Fruit fly (Drosophila melanogaster) whole organism, embryonic: ENCODE data around the gene cnc.
A peak's percentile ranks its signal among the peaks of the same experiment; 100 is the strongest.

ENCODE experiments used
- Antp ChIP-seq: fragments of 200-800 bp; sonication (Bioruptor generic); optimal IDR thresholded peaks from 3 replicates; lab custom pipeline; 2016; ENCODE audit warnings: missing biosample characterization, missing genetic modification characterization
- Atf6 ChIP-seq: fragments of 200-800 bp; sonication (Bioruptor generic); IDR thresholded peaks from 2 replicates; pipeline ENCODE4 v1.3.6; 2022; ENCODE audit warnings: missing biosample characterization, missing genetic modification characterization
- BEAF-32 ChIP-seq: fragments of 200-800 bp; sonication (Bioruptor generic); optimal IDR thresholded peaks from 3 replicates; lab custom pipeline; 2017; ENCODE audit warnings: missing biosample characterization, missing genetic modification characterization, mild to moderate bottlenecking, moderate library complexity, missing genetic modification reagents
- CG10462 ChIP-seq: fragments of 200-800 bp; sonication (Bioruptor generic); optimal IDR thresholded peaks from 2 replicates; lab custom pipeline; 2016; ENCODE audit warnings: missing biosample characterization, missing genetic modification characterization
- CG11247 ChIP-seq: fragments of 200-800 bp; sonication (Bioruptor generic); IDR thresholded peaks from 2 replicates; pipeline ENCODE4 v1.3.6; 2022; ENCODE audit warnings: missing biosample characterization, missing genetic modification characterization
- CG12104 ChIP-seq: fragments of 200-800 bp; sonication (Bioruptor generic); optimal IDR thresholded peaks from 3 replicates; lab custom pipeline; 2016; ENCODE audit warnings: missing biosample characterization, missing genetic modification characterization
- CG12391 ChIP-seq: fragments of 200-800 bp; sonication (Bioruptor generic); optimal IDR thresholded peaks from 3 replicates; lab custom pipeline; 2018; ENCODE audit warnings: missing biosample characterization, mild to moderate bottlenecking, missing genetic modification characterization, moderate library complexity
- CG12942 ChIP-seq: fragments of 200-800 bp; sonication (Bioruptor generic); optimal IDR thresholded peaks from 3 replicates; lab custom pipeline; 2016; ENCODE audit warnings: missing biosample characterization, missing genetic modification characterization
- CG15011 ChIP-seq: fragments of 200-800 bp; sonication (Bioruptor generic); optimal IDR thresholded peaks from 3 replicates; lab custom pipeline; 2018; ENCODE audit warnings: missing biosample characterization, mild to moderate bottlenecking, missing genetic modification characterization
- CG1602 ChIP-seq: fragments of 200-800 bp; sonication (Bioruptor generic); optimal IDR thresholded peaks from 3 replicates; lab custom pipeline; 2016; ENCODE audit warnings: missing biosample characterization, missing genetic modification characterization
- CG17568 ChIP-seq: fragments of 200-800 bp; sonication (Bioruptor generic); optimal IDR thresholded peaks from 2 replicates; lab custom pipeline; 2018; ENCODE audit warnings: missing biosample characterization, mild to moderate bottlenecking, missing genetic modification characterization, moderate library complexity
- CG18476 ChIP-seq: fragments of 200-800 bp; sonication (Bioruptor generic); optimal IDR thresholded peaks from 2 replicates; lab custom pipeline; 2016; ENCODE audit warnings: missing biosample characterization, mild to moderate bottlenecking, missing genetic modification characterization
- CG2116 ChIP-seq: fragments of 200-800 bp; sonication (Bioruptor generic); optimal IDR thresholded peaks from 3 replicates; lab custom pipeline; 2018; ENCODE audit warnings: missing biosample characterization, mild to moderate bottlenecking, missing genetic modification characterization
- CG2199 ChIP-seq: fragments of 200-800 bp; sonication (Bioruptor generic); IDR thresholded peaks from 3 replicates; pipeline ENCODE4 v1.3.6; 2022; ENCODE audit warnings: missing biosample characterization, missing genetic modification characterization
- CG2875 ChIP-seq: fragments of 200-800 bp; sonication (Bioruptor generic); optimal IDR thresholded peaks from 2 replicates; lab custom pipeline; 2017; ENCODE audit warnings: missing biosample characterization, mild to moderate bottlenecking, missing genetic modification characterization, missing genetic modification reagents
- CG4328 ChIP-seq: fragments of 200-800 bp; sonication (Bioruptor generic); optimal IDR thresholded peaks from 3 replicates; lab custom pipeline; 2017; ENCODE audit warnings: missing biosample characterization, missing genetic modification reagents, missing genetic modification characterization
- CG4730 ChIP-seq: fragments of 200-800 bp; sonication (Bioruptor generic); IDR thresholded peaks from 2 replicates; pipeline ENCODE4 v1.3.6; 2022; ENCODE audit warnings: missing biosample characterization, missing genetic modification characterization
- CG8281 ChIP-seq: fragments of 200-800 bp; sonication (Bioruptor generic); optimal IDR thresholded peaks from 2 replicates; lab custom pipeline; 2018; ENCODE audit warnings: missing biosample characterization, mild to moderate bottlenecking, missing genetic modification characterization, moderate library complexity
- CG8359 ChIP-seq: fragments of 200-800 bp; sonication (Bioruptor generic); optimal IDR thresholded peaks from 2 replicates; lab custom pipeline; 2017; ENCODE audit warnings: missing biosample characterization, mild to moderate bottlenecking, missing genetic modification characterization, borderline replicate concordance
- Dfd ChIP-seq, 2 experiments: fragments of >200 bp; optimal IDR thresholded peaks; 2 replicates each; lab custom pipeline; 2017; ENCODE audit warnings: missing biosample characterization in 2 of 2, missing genetic modification characterization in 2 of 2
- H15 ChIP-seq: fragments of 200-800 bp; sonication (Bioruptor generic); IDR thresholded peaks from 3 replicates; pipeline ENCODE4 v1.3.6; 2022; ENCODE audit warnings: missing biosample characterization, missing genetic modification characterization
- HLH3B ChIP-seq: fragments of 200-800 bp; sonication (Bioruptor generic); IDR thresholded peaks from 2 replicates; pipeline ENCODE4 v1.3.6; 2022; ENCODE audit warnings: missing biosample characterization, missing genetic modification characterization
- HmgD ChIP-seq: fragments of 200-800 bp; sonication (Bioruptor generic); optimal IDR thresholded peaks from 3 replicates; lab custom pipeline; 2016; ENCODE audit warnings: missing biosample characterization, missing genetic modification characterization
- Hmx ChIP-seq: fragments of 200-800 bp; sonication (Bioruptor generic); optimal IDR thresholded peaks from 2 replicates; lab custom pipeline; 2016; ENCODE audit warnings: missing biosample characterization, missing genetic modification characterization
- Hr78 ChIP-seq, 2 experiments: fragments of 200-800 bp in 1 of 2; fragments of >200 bp in 1 of 2; sonication (Bioruptor generic) in 1 of 2; optimal IDR thresholded peaks; 2 replicates each; lab custom pipeline; 2017 to 2019; ENCODE audit warnings: missing biosample characterization in 2 of 2, missing genetic modification characterization in 2 of 2, mild to moderate bottlenecking in 1 of 2, moderate library complexity in 1 of 2
- Hsf ChIP-seq: fragments of 200-800 bp; sonication (Bioruptor generic); optimal IDR thresholded peaks from 3 replicates; lab custom pipeline; 2016; ENCODE audit warnings: missing biosample characterization, missing genetic modification characterization
- Lpt ChIP-seq: fragments of >200 bp; optimal IDR thresholded peaks from 2 replicates; lab custom pipeline; 2018; ENCODE audit warnings: missing biosample characterization, missing genetic modification characterization
- MESR4 ChIP-seq: fragments of 200-800 bp; sonication (Bioruptor generic); optimal IDR thresholded peaks from 2 replicates; lab custom pipeline; 2018; ENCODE audit warnings: missing biosample characterization, mild to moderate bottlenecking, missing genetic modification characterization, moderate library complexity
- Max ChIP-seq: fragments of 200-800 bp; sonication (Bioruptor generic); optimal IDR thresholded peaks from 2 replicates; lab custom pipeline; 2016; ENCODE audit warnings: missing biosample characterization, mild to moderate bottlenecking, missing genetic modification characterization
- Mes4 ChIP-seq: fragments of 200-800 bp; sonication (Bioruptor generic); optimal IDR thresholded peaks from 2 replicates; lab custom pipeline; 2016; ENCODE audit warnings: missing biosample characterization, missing genetic modification characterization
- Opbp ChIP-seq: fragments of 200-800 bp; sonication (Bioruptor generic); IDR thresholded peaks from 3 replicates; pipeline ENCODE4 v1.3.6; 2022; ENCODE audit warnings: missing biosample characterization, missing genetic modification characterization; ENCODE audit not compliant: partially characterized antibody
- PHDP ChIP-seq: fragments of 200-800 bp; sonication (Bioruptor generic); optimal IDR thresholded peaks from 3 replicates; lab custom pipeline; 2018; ENCODE audit warnings: missing biosample characterization, mild to moderate bottlenecking, missing genetic modification characterization, moderate library complexity
- Rx ChIP-seq: fragments of 200-800 bp; sonication (Bioruptor generic); IDR thresholded peaks from 2 replicates; pipeline ENCODE4 v1.3.6; 2022; ENCODE audit warnings: missing biosample characterization, missing genetic modification characterization
- Usf ChIP-seq: fragments of 200-800 bp; sonication (Bioruptor generic); optimal IDR thresholded peaks from 2 replicates; lab custom pipeline; 2017; ENCODE audit warnings: missing genotype, missing biosample characterization, missing genetic modification characterization
- ap ChIP-seq: fragments of 200-800 bp; sonication (Bioruptor generic); IDR thresholded peaks from 2 replicates; pipeline ENCODE4 v1.3.6; 2022; ENCODE audit warnings: missing biosample characterization, missing genetic modification characterization
- bab2 ChIP-seq: fragments of 200-800 bp; sonication (Bioruptor generic); optimal IDR thresholded peaks from 2 replicates; lab custom pipeline; 2016; ENCODE audit warnings: missing biosample characterization, missing genetic modification characterization
- bigmax ChIP-seq: fragments of 200-800 bp; sonication (Bioruptor generic); optimal IDR thresholded peaks from 2 replicates; lab custom pipeline; 2018; ENCODE audit warnings: missing biosample characterization, mild to moderate bottlenecking, missing genetic modification characterization
- cad ChIP-seq: fragments of >200 bp; optimal IDR thresholded peaks from 2 replicates; lab custom pipeline; 2017; ENCODE audit warnings: missing biosample characterization, missing genetic modification characterization
- emc ChIP-seq: fragments of 200-800 bp; sonication (Bioruptor generic); optimal IDR thresholded peaks from 2 replicates; lab custom pipeline; 2016; ENCODE audit warnings: missing biosample characterization, missing genetic modification characterization
- eve ChIP-seq, 2 experiments: fragments of >200 bp; optimal IDR thresholded peaks; 2 replicates each; lab custom pipeline; 2017; ENCODE audit warnings: missing biosample characterization in 2 of 2, missing genetic modification characterization in 2 of 2
- fd96Cb ChIP-seq: fragments of 200-800 bp; sonication (Bioruptor generic); optimal IDR thresholded peaks from 2 replicates; lab custom pipeline; 2018; ENCODE audit warnings: missing biosample characterization, mild to moderate bottlenecking, missing genetic modification characterization, moderate library complexity
- gcm2 ChIP-seq: fragments of 200-800 bp; sonication (Bioruptor generic); optimal IDR thresholded peaks from 2 replicates; lab custom pipeline; 2016; ENCODE audit warnings: missing biosample characterization, missing genetic modification characterization
- hbn ChIP-seq: fragments of 200-800 bp; sonication (Bioruptor generic); IDR thresholded peaks from 2 replicates; pipeline ENCODE4 v1.3.6; 2022; ENCODE audit warnings: missing biosample characterization, missing genetic modification characterization; ENCODE audit not compliant: partially characterized antibody
- jumu ChIP-seq: fragments of 200-800 bp; sonication (Bioruptor generic); optimal IDR thresholded peaks from 3 replicates; lab custom pipeline; 2016; ENCODE audit warnings: missing biosample characterization, missing genetic modification characterization
- kah ChIP-seq: fragments of 200-800 bp; sonication (Bioruptor generic); optimal IDR thresholded peaks from 2 replicates; lab custom pipeline; 2018; ENCODE audit warnings: missing biosample characterization, mild to moderate bottlenecking, missing genetic modification characterization
- nau ChIP-seq: fragments of 200-800 bp; sonication (Bioruptor generic); optimal IDR thresholded peaks from 3 replicates; lab custom pipeline; 2017; ENCODE audit warnings: missing biosample characterization, mild to moderate bottlenecking, missing genetic modification characterization, missing genetic modification reagents
- nom ChIP-seq: fragments of 200-800 bp; sonication (Bioruptor generic); optimal IDR thresholded peaks from 2 replicates; lab custom pipeline; 2017; ENCODE audit warnings: missing biosample characterization, missing genetic modification characterization, mild to moderate bottlenecking, moderate library complexity, missing genetic modification reagents
- oc ChIP-seq: fragments of 200-800 bp; sonication (Bioruptor generic); optimal IDR thresholded peaks from 2 replicates; lab custom pipeline; 2018; ENCODE audit warnings: missing biosample characterization, mild to moderate bottlenecking, missing genetic modification characterization, moderate library complexity
- run ChIP-seq: fragments of 200-800 bp; sonication (Bioruptor generic); optimal IDR thresholded peaks from 3 replicates; lab custom pipeline; 2018; ENCODE audit warnings: missing biosample characterization, mild to moderate bottlenecking, missing genetic modification characterization
- usp ChIP-seq: fragments of >200 bp; optimal IDR thresholded peaks from 2 replicates; lab custom pipeline; 2017; ENCODE audit warnings: missing biosample characterization, missing genetic modification characterization
- vvl ChIP-seq: fragments of 200-800 bp; sonication (Bioruptor generic); IDR thresholded peaks from 2 replicates; pipeline ENCODE4 v1.3.6; 2022; ENCODE audit warnings: missing biosample characterization, missing genetic modification characterization

Gene cnc

dm6 chr3R:23251256-23251655 is 24.7 kb upstream of the cnc start, which contains the start of the genes Rad60 and EloA (continued):
- peak; percentile 33; the same call in 1 of the 3 replicates for TF ChIP-seq H15 (GFP tag; lab: Robert Waterston, UW)
- peak; percentile 38 for TF ChIP-seq fd96Cb (tag; lab: Kevin White, UChicago)
- TF ChIP-seq nau (GFP tag; lab: Kevin White, UChicago), result peak; percentile 80
- TF ChIP-seq Usf (GFP tag; lab: Kevin White, UChicago), result no peak
- TF ChIP-seq CG12104 (GFP tag; lab: Kevin White, UChicago), result peak; percentile 55
- TF ChIP-seq bigmax (GFP tag; lab: Kevin White, UChicago), result no peak
- TF ChIP-seq nom, result peak; percentile 10
- peak; percentile 88 for TF ChIP-seq jumu
- no peak for TF ChIP-seq Dfd (GFP tag; optimal IDR thresholded peaks at IDR 0.05; lab: Kevin White, UChicago)
- TF ChIP-seq Lpt (GFP tag; lab: Kevin White, UChicago), result no peak
- TF ChIP-seq hbn (GFP tag; lab: Robert Waterston, UW), result peak; percentile 55; the same call in 1 of the 2 replicates
- peak; percentile 82 for TF ChIP-seq CG12942 (GFP tag; lab: Kevin White, UChicago)
- no peak for TF ChIP-seq usp (GFP tag; lab: Kevin White, UChicago)
- TF ChIP-seq PHDP, result peak; percentile 71
- no peak for TF ChIP-seq cad
- TF ChIP-seq ap (GFP tag; lab: Robert Waterston, UW), result no peak
- peak; percentile 91 for TF ChIP-seq Antp
- peak; percentile 73 for TF ChIP-seq Mes4
- peak; percentile 20 for TF ChIP-seq Hmx (GFP tag; lab: Kevin White, UChicago)
- TF ChIP-seq emc (GFP tag; lab: Kevin White, UChicago), result peak; percentile 67
- TF ChIP-seq CG2199 (GFP tag; lab: Robert Waterston, UW), result peak; percentile 71; the same call in 1 of the 3 replicates
- TF ChIP-seq CG11247 (GFP tag; lab: Robert Waterston, UW), result peak; percentile 61
- peak; percentile 63 for TF ChIP-seq BEAF-32 (GFP tag; lab: Kevin White, UChicago)
- 0 out of 2 replicates have a peak, but pooled peaks have one; percentile 22 for TF ChIP-seq Rx (GFP tag; lab: Robert Waterston, UW)
- peak; percentile 52 for TF ChIP-seq HLH3B (GFP tag; lab: Robert Waterston, UW)
- peak; percentile 86 for TF ChIP-seq vvl (GFP tag; lab: Robert Waterston, UW)
- no peak for TF ChIP-seq CG15011
- peak; percentile 96 for TF ChIP-seq CG2116
- peak; percentile 36 for TF ChIP-seq kah (GFP tag; lab: Kevin White, UChicago)
- TF ChIP-seq MESR4 (GFP tag; lab: Kevin White, UChicago), result peak; percentile 86
- no peak for TF ChIP-seq CG8281
- TF ChIP-seq bab2 (GFP tag; lab: Kevin White, UChicago), result peak; percentile 84
- peak; percentile 65 for TF ChIP-seq Max (GFP tag; lab: Kevin White, UChicago)
- peak; percentile 52 for TF ChIP-seq CG2875
- peak; percentile 71 for TF ChIP-seq gcm2 (GFP tag; lab: Kevin White, UChicago)
- no peak for TF ChIP-seq eve (GFP tag; optimal IDR thresholded peaks at IDR 0.05; lab: Kevin White, UChicago)
- TF ChIP-seq CG18476 (GFP tag; lab: Kevin White, UChicago), result peak; percentile 58
- peak; percentile 24; the same call in 1 of the 2 replicates for TF ChIP-seq CG4730
- no peak for TF ChIP-seq CG17568 (GFP tag; lab: Kevin White, UChicago)
- TF ChIP-seq oc (tag; lab: Kevin White, UChicago), result peak; percentile 65
- peak; percentile 85 for TF ChIP-seq Hsf (GFP tag; lab: Kevin White, UChicago)
- TF ChIP-seq CG10462 (GFP tag; lab: Kevin White, UChicago), result peak; percentile 45
- peak; percentile 56 for TF ChIP-seq Opbp
- peak; percentile 63 for TF ChIP-seq CG1602 (GFP tag; lab: Kevin White, UChicago)
- TF ChIP-seq CG4328 (GFP tag; lab: Kevin White, UChicago), result peak; percentile 50
- TF ChIP-seq CG8359 (GFP tag; lab: Kevin White, UChicago), result peak; percentile 45
- peak; percentile 92 for TF ChIP-seq HmgD
- TF ChIP-seq run, result no peak
- TF ChIP-seq Atf6, result peak; percentile 76
- peak; percentile 85 for TF ChIP-seq CG12391
- no peak for TF ChIP-seq Hr78 (GFP tag; optimal IDR thresholded peaks at IDR 0.05; lab: Kevin White, UChicago)
